Worm (Caenorhabditis elegans) whole organism, L1 larva: ENCODE measurements around the gene alh-7.
A peak's percentile ranks its signal among the peaks of the same experiment; 100 is the strongest.

ENCODE experiments used
- C16A3.4 ChIP-seq: fragments of 150-350 bp; optimal IDR thresholded peaks from 2 replicates; lab custom pipeline; 2014; ENCODE audit warnings: missing biosample characterization, missing genetic modification characterization
- C34B4.2 ChIP-seq: sonication (generic microtip); optimal IDR thresholded peaks from 2 replicates; lab custom pipeline; 2017; ENCODE audit warnings: mild to moderate bottlenecking, missing genetic modification characterization, missing compliant biosample characterization
- F16B12.6 ChIP-seq: fragments of 150-350 bp; optimal IDR thresholded peaks from 2 replicates; lab custom pipeline; 2014; ENCODE audit warnings: missing biosample characterization, missing genetic modification characterization
- alr-1 ChIP-seq: fragments of 200-800 bp; sonication (Bioruptor generic); optimal IDR thresholded peaks from 2 replicates; lab custom pipeline; 2018; ENCODE audit warnings: borderline replicate concordance, mild to moderate bottlenecking, missing genetic modification characterization, missing compliant biosample characterization
- ama-1 ChIP-seq: fragments of 150-350 bp; optimal IDR thresholded peaks from 2 replicates; lab custom pipeline; 2014
- blmp-1 ChIP-seq: fragments of 150-350 bp; optimal IDR thresholded peaks from 2 replicates; lab custom pipeline; 2014; ENCODE audit warnings: missing biosample characterization, missing genetic modification characterization
- ceh-8 ChIP-seq: fragments of 200-800 bp; sonication (Bioruptor generic); optimal IDR thresholded peaks from 2 replicates; lab custom pipeline; 2018; ENCODE audit warnings: mild to moderate bottlenecking, missing genetic modification characterization, moderate library complexity, missing compliant biosample characterization
- dpl-1 ChIP-seq, 3 experiments: fragments of 150-350 bp in 2 of 3; sonication (generic microtip) in 1 of 3; optimal IDR thresholded peaks; 2 replicates each; lab custom pipeline; 2014 to 2017; ENCODE audit warnings: missing biosample characterization in 3 of 3, missing genetic modification characterization in 3 of 3, missing genetic modification reagents in 3 of 3
- dsc-1 ChIP-seq: sonication (generic microtip); optimal IDR thresholded peaks from 2 replicates; lab custom pipeline; 2016; ENCODE audit warnings: mild to moderate bottlenecking, missing genetic modification characterization, missing compliant biosample characterization
- efl-1 ChIP-seq, 4 experiments: fragments of 150-350 bp; optimal IDR thresholded peaks in 3 of 4; peaks in 1 of 4; 1 replicate in 1 of 4; 2 replicates in 3 of 4; lab custom pipeline; 2014; ENCODE audit warnings: missing biosample characterization in 2 of 4, missing genetic modification characterization in 2 of 4, missing genetic modification reagents in 2 of 4
- egl-13 ChIP-seq: sonication (generic microtip); optimal IDR thresholded peaks from 2 replicates; lab custom pipeline; 2016; ENCODE audit warnings: missing genotype, missing genetic modification reagents, missing genetic modification characterization, missing compliant biosample characterization
- elt-3 ChIP-seq, 6 experiments: fragments of 150-350 bp in 1 of 6; sonication (generic microtip); optimal IDR thresholded peaks; 2 replicates each; lab custom pipeline; 2017 to 2018; ENCODE audit warnings: missing biosample characterization in 6 of 6, missing genetic modification characterization in 6 of 6, inconsistent platforms in 1 of 6
- ets-5 ChIP-seq: fragments of 200-800 bp; sonication (Bioruptor generic); IDR thresholded peaks from 2 replicates; pipeline ENCODE4 v1.3.6; 2022; ENCODE audit warnings: missing genetic modification characterization, missing compliant biosample characterization
- fkh-10 ChIP-seq: sonication (generic microtip); optimal IDR thresholded peaks from 2 replicates; lab custom pipeline; 2017; ENCODE audit warnings: missing biosample characterization, missing genetic modification reagents, missing genetic modification characterization
- fkh-8 ChIP-seq: sonication (generic microtip); optimal IDR thresholded peaks from 2 replicates; lab custom pipeline; 2016; ENCODE audit warnings: mild to moderate bottlenecking, missing genetic modification characterization, missing compliant biosample characterization
- hpl-2 ChIP-seq: fragments of 150-350 bp; optimal IDR thresholded peaks from 2 replicates; lab custom pipeline; 2014; ENCODE audit warnings: missing biosample characterization, missing genetic modification reagents, missing genetic modification characterization
- irx-1 ChIP-seq: sonication (generic microtip); optimal IDR thresholded peaks from 2 replicates; lab custom pipeline; 2016; ENCODE audit warnings: missing genetic modification characterization, missing compliant biosample characterization
- isw-1 ChIP-seq: fragments of 200-800 bp; sonication (Bioruptor generic); IDR thresholded peaks from 2 replicates; pipeline ENCODE4 v1.3.6; 2022; ENCODE audit warnings: missing genetic modification characterization, missing compliant biosample characterization
- lin-35 ChIP-seq, 2 experiments: fragments of 150-350 bp; optimal IDR thresholded peaks; 2 replicates each; lab custom pipeline; 2014; ENCODE audit warnings: missing biosample characterization in 2 of 2, missing genetic modification characterization in 2 of 2, missing genetic modification reagents in 2 of 2
- mef-2 ChIP-seq: fragments of 150-350 bp; optimal IDR thresholded peaks from 2 replicates; lab custom pipeline; 2014; ENCODE audit warnings: missing biosample characterization, missing genetic modification characterization
- nhr-12 ChIP-seq: sonication (generic microtip); optimal IDR thresholded peaks from 2 replicates; lab custom pipeline; 2017; ENCODE audit warnings: missing biosample characterization, missing genetic modification characterization
- nhr-19 ChIP-seq: fragments of 200-800 bp; sonication (Bioruptor generic); conservative IDR thresholded peaks from 2 replicates; pipeline ENCODE4 v1.3.6; 2022; ENCODE audit warnings: missing genetic modification characterization, missing compliant biosample characterization
- nhr-20 ChIP-seq: sonication (generic microtip); optimal IDR thresholded peaks from 2 replicates; lab custom pipeline; 2016; ENCODE audit warnings: mild to moderate bottlenecking, missing genetic modification characterization, missing compliant biosample characterization
- nhr-71 ChIP-seq: sonication (generic microtip); optimal IDR thresholded peaks from 2 replicates; lab custom pipeline; 2016; ENCODE audit warnings: mild to moderate bottlenecking, missing genetic modification characterization, moderate library complexity, missing compliant biosample characterization
- nhr-77 ChIP-seq: fragments of 150-350 bp; optimal IDR thresholded peaks from 2 replicates; lab custom pipeline; 2014; ENCODE audit warnings: missing biosample characterization, missing genetic modification characterization
- nhr-90 ChIP-seq: sonication (generic microtip); optimal IDR thresholded peaks from 2 replicates; lab custom pipeline; 2016; ENCODE audit warnings: mild to moderate bottlenecking, missing genetic modification characterization, missing compliant biosample characterization; ENCODE audit not compliant: poor library complexity
- pag-3 ChIP-seq: sonication (generic microtip); optimal IDR thresholded peaks from 2 replicates; lab custom pipeline; 2017; ENCODE audit warnings: missing genetic modification characterization, mild to moderate bottlenecking, missing compliant biosample characterization, antibody characterized with exemption, borderline replicate concordance; ENCODE audit not compliant: insufficient read depth
- pqm-1 ChIP-seq: sonication (generic microtip); optimal IDR thresholded peaks from 3 replicates; lab custom pipeline; 2017; ENCODE audit warnings: missing biosample characterization, missing genetic modification characterization
- rnt-1 ChIP-seq: sonication (generic microtip); optimal IDR thresholded peaks from 2 replicates; lab custom pipeline; 2016; ENCODE audit warnings: mild to moderate bottlenecking, missing genetic modification characterization, moderate library complexity, missing compliant biosample characterization
- snpc-4 ChIP-seq: fragments of 150-350 bp; optimal IDR thresholded peaks from 2 replicates; lab custom pipeline; 2014; ENCODE audit warnings: missing biosample characterization, missing genetic modification characterization
- snu-23 ChIP-seq: sonication (generic microtip); optimal IDR thresholded peaks from 2 replicates; lab custom pipeline; 2016; ENCODE audit warnings: missing genetic modification characterization, missing compliant biosample characterization
- swsn-7 ChIP-seq: sonication (generic microtip); optimal IDR thresholded peaks from 2 replicates; lab custom pipeline; 2016; ENCODE audit warnings: missing genetic modification characterization, missing compliant biosample characterization
- xbp-1 ChIP-seq: sonication (generic microtip); optimal IDR thresholded peaks from 2 replicates; lab custom pipeline; 2016; ENCODE audit warnings: missing genetic modification characterization, missing compliant biosample characterization
- ztf-11 ChIP-seq, 2 experiments: sonication (generic microtip); optimal IDR thresholded peaks; 2 replicates each; lab custom pipeline; 2016 to 2017; ENCODE audit warnings: missing genetic modification characterization in 2 of 2, missing biosample characterization in 1 of 2, missing compliant biosample characterization in 1 of 2

alh-7 gene

ce11 chrII:13477230-13477629 is 14.4 kb downstream of the alh-7 start (continued):
- TF ChIP-seq ztf-11 (tag; optimal IDR thresholded peaks at IDR 0.05; lab: Kevin White, UChicago) (peak in 1 of 2 experiments; percentile 75), alr-1 (tag; lab: Kevin White, UChicago) (no peak), nhr-90 (tag; lab: Kevin White, UChicago) (peak; percentile 58), xbp-1 (peak; percentile 68), ama-1 (lab: Kevin White, UChicago) (peak; percentile 4), fkh-10 (GFP tag; lab: Kevin White, UChicago) (peak; percentile 5), dsc-1 (peak; percentile 64), lin-35 (GFP tag; optimal IDR thresholded peaks at IDR 0.05; lab: Kevin White, UChicago) (peak; percentile 70 to 73), dpl-1 (GFP tag; optimal IDR thresholded peaks at IDR 0.05; lab: Kevin White, UChicago) (peak; percentile 65 to 79 (median 73)), snu-23 (GFP tag; lab: Kevin White, UChicago) (peak; percentile 77), mef-2 (tag; lab: Kevin White, UChicago) (no peak), isw-1 (peak; percentile 48), egl-13 (tag; lab: Kevin White, UChicago) (peak; percentile 18), pag-3 (tag; lab: Kevin White, UChicago) (no peak), F16B12.6 (tag; lab: Kevin White, UChicago) (peak; percentile 94), C16A3.4 (tag; lab: Kevin White, UChicago) (peak; percentile 40), swsn-7 (tag; lab: Kevin White, UChicago) (peak; percentile 58), rnt-1 (peak; percentile 73), snpc-4 (tag; lab: Kevin White, UChicago) (peak; percentile 53), nhr-12 (no peak), nhr-71 (tag; lab: Kevin White, UChicago) (peak; percentile 75), efl-1 (optimal IDR thresholded peaks at IDR 0.05; lab: Kevin White, UChicago) (peak; percentile 73), efl-1 (GFP tag; optimal IDR thresholded peaks at IDR 0.05 in 1 of 2; lab: Kevin White, UChicago) (peak; percentile 74 to 97), ceh-8 (GFP tag; lab: Kevin White, UChicago) (no peak), irx-1 (peak; percentile 10), nhr-20 (tag; lab: Kevin White, UChicago) (peak; percentile 53), fkh-8 (tag; lab: Kevin White, UChicago) (peak; percentile 25), hpl-2 (GFP tag; lab: Kevin White, UChicago) (no peak), nhr-77 (tag; lab: Kevin White, UChicago) (no peak), blmp-1 (peak; percentile 36)

DNA sequence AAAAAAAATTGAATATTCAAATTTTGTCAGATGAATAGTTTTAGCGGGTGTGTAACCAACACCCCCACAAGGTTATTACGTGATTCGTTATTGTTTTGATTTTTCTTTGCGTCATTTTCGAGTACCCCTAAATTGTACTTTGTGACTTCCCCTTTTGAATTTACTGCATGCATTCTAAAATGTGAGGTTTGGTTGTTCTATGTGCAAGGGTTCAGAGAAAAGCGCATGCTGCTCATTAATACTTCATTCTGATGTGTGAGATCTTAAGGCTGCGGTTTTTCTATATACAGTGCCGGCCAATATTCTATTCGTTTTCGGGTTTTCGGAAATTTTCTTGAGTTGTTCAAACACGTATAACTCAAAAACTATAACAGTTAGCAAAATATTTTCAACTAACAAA is 16.2 kb downstream of the alh-7 start:
- peak; percentile 67 for TF ChIP-seq nhr-19 (GFP tag; lab: Robert Waterston, UW)
- TF ChIP-seq nhr-71 (tag; lab: Kevin White, UChicago): peak; percentile 52
- peak; percentile 50 for TF ChIP-seq fkh-8 (tag; lab: Kevin White, UChicago)
- TF ChIP-seq, all 84 proteins: peak for 3; not testable (repeated sequence) for 81

DNA sequence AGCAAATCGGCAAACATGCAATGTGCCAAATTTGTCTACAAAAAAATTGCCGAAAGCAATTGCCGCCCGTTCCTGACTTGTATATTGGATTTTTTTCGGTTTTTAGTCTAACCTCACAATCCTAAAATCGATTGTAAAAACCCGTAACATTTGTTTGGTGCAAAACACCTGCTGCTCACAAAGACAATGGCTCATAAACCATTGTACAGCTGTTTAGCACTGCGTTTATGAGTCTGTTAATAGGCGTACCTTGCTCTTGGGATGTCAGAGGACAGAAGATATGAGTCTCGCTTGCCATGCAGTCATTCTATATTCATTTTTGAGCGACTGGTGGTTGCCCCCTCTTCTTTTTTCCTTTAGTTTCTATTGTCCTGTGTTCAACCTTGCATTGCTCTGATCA is 19.5 kb downstream of the alh-7 start, which contains the start of gene E01G4.5:
TSS of gene E01G4.5 (plus strand) at position 301 of the 400 bp plus-strand sequence.
- TF ChIP-seq ets-5 (GFP tag; lab: Robert Waterston, UW): no peak
- no peak for TF ChIP-seq swsn-7 (tag; lab: Kevin White, UChicago)
- peak; percentile 14 for TF ChIP-seq rnt-1
- TF ChIP-seq pqm-1: no peak
- TF ChIP-seq C34B4.2 (tag; lab: Kevin White, UChicago): no peak

DNA sequence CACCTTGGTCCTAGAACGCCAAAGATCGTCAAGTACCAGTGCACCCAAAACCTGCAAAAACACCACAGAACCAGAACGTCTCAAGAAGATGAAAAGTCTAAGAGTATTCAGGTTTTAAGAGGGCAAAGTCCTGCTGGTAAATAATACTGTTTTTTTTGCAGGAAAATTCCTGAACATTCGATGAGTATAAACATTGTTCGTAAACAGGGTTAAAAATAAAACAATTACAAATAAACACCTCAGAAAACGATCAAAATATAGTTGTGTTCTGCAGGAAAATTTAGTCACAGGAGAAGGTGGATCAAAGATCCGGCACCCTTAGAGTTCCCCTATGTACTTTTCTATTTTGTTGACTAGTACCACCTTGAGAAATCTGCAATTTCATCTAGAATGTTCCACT is 20.9 kb downstream of the alh-7 start:
- no peak for TF ChIP-seq efl-1 (optimal IDR thresholded peaks at IDR 0.05; lab: Kevin White, UChicago)
- TF ChIP-seq efl-1 (GFP tag; optimal IDR thresholded peaks at IDR 0.05 in 1 of 2; lab: Kevin White, UChicago): no peak
- TF ChIP-seq elt-3 (tag; optimal IDR thresholded peaks at IDR 0.05; lab: Kevin White, UChicago): peak in 1 of 6 experiments; percentile 8
